Fruit fly (Drosophila melanogaster): ENCODE measurements around the gene Tbc1d15-17.

Tbc1d15-17 gene

dm6 chr2L:223867-224598 lies 17.1 kb downstream of the Tbc1d15-17 start (continued):
- TF ChIP-seq kah (GFP tag; optimal IDR thresholded peaks at IDR 0.05), result peak; percentile 33
- TF ChIP-seq fd3F (GFP tag; optimal IDR thresholded peaks at IDR 0.05), result no peak
- no peak for TF ChIP-seq CG32532 (GFP tag; IDR thresholded peaks at IDR 0.05)
- TF ChIP-seq CG7928 (GFP tag; optimal IDR thresholded peaks at IDR 0.05), result no peak
- TF ChIP-seq caup (GFP tag; optimal IDR thresholded peaks at IDR 0.05; ENCODE audit: severe bottlenecking), result no peak
- TF ChIP-seq CG17802 (tag; optimal IDR thresholded peaks at IDR 0.05), result no peak
- no peak for TF ChIP-seq Fer3 (tag; optimal IDR thresholded peaks at IDR 0.05)
- peak; percentile 98 for TF ChIP-seq CG4360 (GFP tag; IDR thresholded peaks at IDR 0.05)
- TF ChIP-seq ro (GFP tag; IDR thresholded peaks at IDR 0.05), result no peak
- TF ChIP-seq schlank (tag; optimal IDR thresholded peaks at IDR 0.05), result no peak
- TF ChIP-seq gcm2 (GFP tag; optimal IDR thresholded peaks at IDR 0.05), result no peak
- no peak for TF ChIP-seq unpg (GFP tag; optimal IDR thresholded peaks at IDR 0.05)
- TF ChIP-seq CG17186 (GFP tag; optimal IDR thresholded peaks at IDR 0.05), result no peak
- TF ChIP-seq CG5953 (GFP tag; IDR thresholded peaks at IDR 0.05), result no peak
- TF ChIP-seq CG2889 (GFP tag; IDR thresholded peaks at IDR 0.05), result no peak
- TF ChIP-seq CG1832 (GFP tag; optimal IDR thresholded peaks at IDR 0.05), result no peak
- TF ChIP-seq yki (optimal IDR thresholded peaks at IDR 0.05), result no peak
- TF ChIP-seq al (GFP tag; IDR thresholded peaks at IDR 0.05), result no peak
- no peak for TF ChIP-seq Ravus (GFP tag; IDR thresholded peaks at IDR 0.05)
- TF ChIP-seq CG14014 (GFP tag; IDR thresholded peaks at IDR 0.05), result no peak
- no peak for TF ChIP-seq CG31365 (tag; optimal IDR thresholded peaks at IDR 0.05)
- no peak for TF ChIP-seq Nf-YC (tag; optimal IDR thresholded peaks at IDR 0.05)
- TF ChIP-seq Hr78 (GFP tag; optimal IDR thresholded peaks at IDR 0.05), result no peak
- no peak for TF ChIP-seq HmgD (GFP tag; optimal IDR thresholded peaks at IDR 0.05)
- no peak for TF ChIP-seq wek (GFP tag; optimal IDR thresholded peaks at IDR 0.05)
- TF ChIP-seq gsb (GFP tag; IDR thresholded peaks at IDR 0.05), result no peak
- no peak for TF ChIP-seq CG3847 (GFP tag; IDR thresholded peaks at IDR 0.05)
- no peak for TF ChIP-seq CG6254 (GFP tag; optimal IDR thresholded peaks at IDR 0.05)
- no peak for TF ChIP-seq lmd (GFP tag; IDR thresholded peaks at IDR 0.05)
- TF ChIP-seq amos (GFP tag; IDR thresholded peaks at IDR 0.05; ENCODE audit: partially characterized antibody), result peak; percentile 31; the same call in 1 of the 2 replicates
- no peak for TF ChIP-seq CG17361 (GFP tag; IDR thresholded peaks at IDR 0.05)
- TF ChIP-seq unc-4 (GFP tag; IDR thresholded peaks at IDR 0.05; ENCODE audit: partially characterized antibody), result no peak
- no peak for TF ChIP-seq CG32772 (GFP tag; IDR thresholded peaks at IDR 0.05)
- no peak for TF ChIP-seq CG18262 (tag; optimal IDR thresholded peaks at IDR 0.05)
- no peak for TF ChIP-seq p53 (GFP tag; optimal IDR thresholded peaks at IDR 0.05)
- no peak for TF ChIP-seq Taf1 (GFP tag; IDR thresholded peaks at IDR 0.05)
- no peak for TF ChIP-seq dmrt11E (tag; optimal IDR thresholded peaks at IDR 0.05)

dm6 chr2L:224599-225385 lies 17.8 kb downstream of the Tbc1d15-17 start:
- TF ChIP-seq CG4360 (GFP tag; IDR thresholded peaks at IDR 0.05), result no peak
- peak; percentile 61; the same call in 2 of the 3 replicates for TF ChIP-seq dysf (GFP tag; IDR thresholded peaks at IDR 0.05)
- TF ChIP-seq E2f2 (GFP tag; IDR thresholded peaks at IDR 0.05), result no peak; the same call in 1 of the 2 replicates
- TF ChIP-seq CG31441 (GFP tag; IDR thresholded peaks at IDR 0.05), result no peak
- peak; percentile 46; the same call in 1 of the 2 replicates for TF ChIP-seq CG16779 (GFP tag; IDR thresholded peaks at IDR 0.05)
- no peak for TF ChIP-seq ato (GFP tag; IDR thresholded peaks at IDR 0.05; ENCODE audit: partially characterized antibody)
- TF ChIP-seq CG17829 (tag; optimal IDR thresholded peaks at IDR 0.05), result peak; percentile 23
- TF ChIP-seq CG12391 (tag; optimal IDR thresholded peaks at IDR 0.05), result peak; percentile 57
- TF ChIP-seq CG30431 (GFP tag; optimal IDR thresholded peaks at IDR 0.05), result peak; percentile 48
- peak; percentile 53 for TF ChIP-seq tin (GFP tag; optimal IDR thresholded peaks at IDR 0.05)
- TF ChIP-seq Sry-β (GFP tag; optimal IDR thresholded peaks at IDR 0.05), result peak; percentile 88
- peak; percentile 37 for TF ChIP-seq CG1792 (GFP tag; optimal IDR thresholded peaks at IDR 0.05)
- TF ChIP-seq CG1603 (tag; optimal IDR thresholded peaks at IDR 0.05), result peak; percentile 55
- peak; percentile 57 for TF ChIP-seq Dek (tag; optimal IDR thresholded peaks at IDR 0.05)
- peak; percentile 60; the same call in 1 of the 2 replicates for TF ChIP-seq CG32772 (GFP tag; IDR thresholded peaks at IDR 0.05)
